Worm (Caenorhabditis elegans): Measurements from ENCODE around the gene clec-186.

DNA sequence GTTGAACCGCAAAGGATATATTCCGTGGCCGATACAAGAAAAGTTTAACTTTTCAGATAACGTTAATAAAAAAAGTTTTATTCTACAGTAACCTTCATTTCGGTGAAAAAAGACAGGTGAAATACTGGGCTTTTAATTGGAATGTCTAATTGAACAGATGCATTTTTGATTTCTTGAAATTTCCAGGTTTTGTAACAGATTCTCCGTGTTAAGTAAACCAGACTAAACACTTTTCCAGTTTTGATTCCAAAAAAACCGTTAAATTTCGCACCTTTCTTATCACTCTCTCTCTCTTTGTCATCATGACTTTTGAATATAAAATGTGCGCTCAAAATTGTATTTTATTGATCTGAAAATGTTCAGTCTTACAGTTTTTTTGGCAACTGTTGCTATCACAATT lies 52.3 kb downstream of the clec-186 start, which contains the start of gene C32H11.3:
- TF ChIP-seq ces-1 (GFP tag; optimal IDR thresholded peaks at IDR 0.05) (no peak), bed-3 (GFP tag; optimal IDR thresholded peaks at IDR 0.05) (no peak), nhr-76 (tag; optimal IDR thresholded peaks at IDR 0.05) (no peak), elt-1 (tag; optimal IDR thresholded peaks at IDR 0.05; ENCODE audit: borderline replicate concordance, insufficient read depth) (no peak), elt-3 (tag; optimal IDR thresholded peaks at IDR 0.05) (no peak), nhr-237 (tag; optimal IDR thresholded peaks at IDR 0.05) (no peak), hlh-1 (tag; optimal IDR thresholded peaks at IDR 0.05) (no peak), mep-1 (tag; optimal IDR thresholded peaks at IDR 0.05) (no peak)
